Fruit fly (Drosophila melanogaster) whole organism, embryonic: Measurements from ENCODE around the gene r-cup.

Experiments
- ATbp ChIP-seq: fragments of 200-800 bp; sonication (Bioruptor generic); optimal IDR thresholded peaks from 2 replicates; lab custom pipeline; 2017; ENCODE audit warnings: missing biosample characterization, mild to moderate bottlenecking, missing genetic modification characterization, missing genetic modification reagents
- Ada2b ChIP-seq: fragments of 200-800 bp; sonication (Bioruptor generic); IDR thresholded peaks from 2 replicates; pipeline ENCODE4 v1.3.6; 2022; ENCODE audit warnings: missing biosample characterization, missing genetic modification characterization
- C15 ChIP-seq: fragments of 200-800 bp; sonication (Bioruptor generic); IDR thresholded peaks from 3 replicates; pipeline ENCODE4 v1.3.6; 2022; ENCODE audit warnings: missing biosample characterization, missing genetic modification characterization
- CG10979 ChIP-seq: fragments of 200-800 bp; sonication (Bioruptor generic); optimal IDR thresholded peaks from 2 replicates; lab custom pipeline; 2018; ENCODE audit warnings: missing biosample characterization, mild to moderate bottlenecking, missing genetic modification characterization, moderate library complexity
- CG11093 ChIP-seq: fragments of 200-800 bp; sonication (Bioruptor generic); IDR thresholded peaks from 3 replicates; pipeline ENCODE4 v1.3.6; 2022; ENCODE audit warnings: missing biosample characterization, missing genetic modification characterization
- CG11247 ChIP-seq: fragments of 200-800 bp; sonication (Bioruptor generic); IDR thresholded peaks from 2 replicates; pipeline ENCODE4 v1.3.6; 2022; ENCODE audit warnings: missing biosample characterization, missing genetic modification characterization
- CG11695 ChIP-seq: fragments of 200-800 bp; sonication (Bioruptor generic); IDR thresholded peaks from 3 replicates; pipeline ENCODE4 v1.3.6; 2022; ENCODE audit warnings: missing biosample characterization, missing genetic modification characterization
- CG12236 ChIP-seq: fragments of 200-800 bp; sonication (Bioruptor generic); optimal IDR thresholded peaks from 2 replicates; lab custom pipeline; 2016; ENCODE audit warnings: missing biosample characterization, missing genetic modification characterization
- CG14860 ChIP-seq: fragments of 200-800 bp; sonication (Bioruptor generic); IDR thresholded peaks from 3 replicates; pipeline ENCODE4 v1.3.6; 2022; ENCODE audit warnings: missing biosample characterization, missing genetic modification characterization; ENCODE audit not compliant: partially characterized antibody
- CG14965 ChIP-seq: fragments of 200-800 bp; sonication (Bioruptor generic); optimal IDR thresholded peaks from 2 replicates; lab custom pipeline; 2016; ENCODE audit warnings: missing biosample characterization, missing genetic modification characterization, borderline replicate concordance
- CG16813 ChIP-seq: fragments of 200-800 bp; sonication (Bioruptor generic); IDR thresholded peaks from 3 replicates; pipeline ENCODE4 v1.3.6; 2022; ENCODE audit warnings: missing biosample characterization, missing genetic modification characterization; ENCODE audit not compliant: partially characterized antibody
- CG16863 ChIP-seq: fragments of 200-800 bp; sonication (Bioruptor generic); optimal IDR thresholded peaks from 3 replicates; lab custom pipeline; 2016; ENCODE audit warnings: missing biosample characterization, missing genetic modification characterization
- CG32767 ChIP-seq: fragments of 200-800 bp; sonication (Bioruptor generic); IDR thresholded peaks from 2 replicates; pipeline ENCODE4 v1.3.6; 2022; ENCODE audit warnings: missing biosample characterization, missing genetic modification characterization
- CG34224 ChIP-seq: fragments of 200-800 bp; sonication (Bioruptor generic); IDR thresholded peaks from 3 replicates; pipeline ENCODE4 v1.3.6; 2022; ENCODE audit warnings: missing biosample characterization, missing genetic modification characterization; ENCODE audit not compliant: partially characterized antibody
- CG3847 ChIP-seq: fragments of 200-800 bp; sonication (Bioruptor generic); IDR thresholded peaks from 2 replicates; pipeline ENCODE4 v1.3.6; 2022; ENCODE audit warnings: missing biosample characterization, missing genetic modification characterization
- CG4328 ChIP-seq: fragments of 200-800 bp; sonication (Bioruptor generic); optimal IDR thresholded peaks from 3 replicates; lab custom pipeline; 2017; ENCODE audit warnings: missing biosample characterization, missing genetic modification reagents, missing genetic modification characterization
- CG4820 ChIP-seq: fragments of 200-800 bp; sonication (Bioruptor generic); optimal IDR thresholded peaks from 3 replicates; lab custom pipeline; 2016; ENCODE audit warnings: missing biosample characterization, missing genetic modification characterization
- CG6254 ChIP-seq: fragments of 200-800 bp; sonication (Bioruptor generic); optimal IDR thresholded peaks from 3 replicates; lab custom pipeline; 2017; ENCODE audit warnings: mild to moderate bottlenecking, missing biosample characterization, missing genetic modification reagents, missing genetic modification characterization
- CG6791 ChIP-seq: fragments of 200-800 bp; sonication (Bioruptor generic); IDR thresholded peaks from 3 replicates; pipeline ENCODE4 v1.3.6; 2022; ENCODE audit warnings: missing biosample characterization, missing genetic modification characterization; ENCODE audit not compliant: partially characterized antibody
- CG7987 ChIP-seq: fragments of 200-800 bp; sonication (Bioruptor generic); optimal IDR thresholded peaks from 2 replicates; lab custom pipeline; 2018; ENCODE audit warnings: missing biosample characterization, mild to moderate bottlenecking, missing genetic modification characterization, moderate library complexity
- CG8290 ChIP-seq, 3 experiments: fragments of 200-800 bp; sonication (Bioruptor generic); optimal IDR thresholded peaks; 2 replicates each; lab custom pipeline; 2016 to 2019; ENCODE audit warnings: missing biosample characterization in 3 of 3, missing genetic modification characterization in 3 of 3, mild to moderate bottlenecking in 2 of 3, moderate library complexity in 1 of 3
- CG9609 ChIP-seq: fragments of 200-800 bp; sonication (Bioruptor generic); optimal IDR thresholded peaks from 3 replicates; lab custom pipeline; 2016; ENCODE audit warnings: missing biosample characterization, missing genetic modification characterization
- Ets97D ChIP-seq: fragments of 200-800 bp; sonication (Bioruptor generic); optimal IDR thresholded peaks from 3 replicates; lab custom pipeline; 2016; ENCODE audit warnings: missing biosample characterization, missing genetic modification characterization
- Fer3 ChIP-seq: fragments of 200-800 bp; sonication (Bioruptor generic); optimal IDR thresholded peaks from 2 replicates; lab custom pipeline; 2018; ENCODE audit warnings: missing biosample characterization, mild to moderate bottlenecking, missing genetic modification characterization, moderate library complexity
- HLH4C ChIP-seq: fragments of 200-800 bp; sonication (Bioruptor generic); IDR thresholded peaks from 3 replicates; pipeline ENCODE4 v1.3.6; 2022; ENCODE audit warnings: missing biosample characterization, missing genetic modification characterization; ENCODE audit not compliant: partially characterized antibody
- HmgZ ChIP-seq: fragments of 200-800 bp; sonication (Bioruptor generic); optimal IDR thresholded peaks from 2 replicates; lab custom pipeline; 2018; ENCODE audit warnings: missing biosample characterization, mild to moderate bottlenecking, missing genetic modification characterization
- Kr ChIP-seq: fragments of 200-800 bp; sonication (Bioruptor generic); optimal IDR thresholded peaks from 2 replicates; lab custom pipeline; 2017; ENCODE audit warnings: missing biosample characterization, mild to moderate bottlenecking, missing genetic modification characterization
- Lhr ChIP-seq: fragments of 200-800 bp; sonication (Bioruptor generic); optimal IDR thresholded peaks from 3 replicates; lab custom pipeline; 2017; ENCODE audit warnings: mild to moderate bottlenecking, missing biosample characterization, missing genetic modification reagents, missing genetic modification characterization
- Lim3 ChIP-seq: fragments of 200-800 bp; sonication (Bioruptor generic); IDR thresholded peaks from 2 replicates; pipeline ENCODE4 v1.3.6; 2022; ENCODE audit warnings: missing biosample characterization, missing genetic modification characterization
- MESR4 ChIP-seq: fragments of 200-800 bp; sonication (Bioruptor generic); optimal IDR thresholded peaks from 2 replicates; lab custom pipeline; 2018; ENCODE audit warnings: missing biosample characterization, mild to moderate bottlenecking, missing genetic modification characterization, moderate library complexity
- Myb ChIP-seq: fragments of 200-800 bp; sonication (Bioruptor generic); optimal IDR thresholded peaks from 2 replicates; lab custom pipeline; 2016; ENCODE audit warnings: missing biosample characterization, missing genetic modification characterization
- Sry-β ChIP-seq: fragments of 200-800 bp; sonication (Bioruptor generic); optimal IDR thresholded peaks from 2 replicates; lab custom pipeline; 2018; ENCODE audit warnings: missing biosample characterization, mild to moderate bottlenecking, missing genetic modification characterization, moderate library complexity
- Ssrp ChIP-seq: fragments of 200-800 bp; sonication (Bioruptor generic); optimal IDR thresholded peaks from 2 replicates; lab custom pipeline; 2018; ENCODE audit warnings: missing biosample characterization, mild to moderate bottlenecking, missing genetic modification characterization, moderate library complexity
- TFAM ChIP-seq: fragments of 200-800 bp; sonication (Bioruptor generic); optimal IDR thresholded peaks from 2 replicates; lab custom pipeline; 2017; ENCODE audit warnings: missing biosample characterization, missing genetic modification characterization, inconsistent platforms
- aop ChIP-seq: fragments of 200-800 bp; sonication (Bioruptor generic); IDR thresholded peaks from 2 replicates; pipeline ENCODE4 v1.3.6; 2022; ENCODE audit warnings: missing biosample characterization, missing genetic modification characterization
- bsh ChIP-seq, 2 experiments: fragments of 200-800 bp; sonication (Bioruptor generic); optimal IDR thresholded peaks; 2 replicates each; lab custom pipeline; 2017 to 2018; ENCODE audit warnings: mild to moderate bottlenecking in 2 of 2, missing biosample characterization in 2 of 2, missing genetic modification characterization in 2 of 2, moderate library complexity in 1 of 2
- dan ChIP-seq: fragments of 200-800 bp; sonication (Bioruptor generic); IDR thresholded peaks from 2 replicates; pipeline ENCODE4 v1.3.6; 2022; ENCODE audit warnings: missing biosample characterization, missing genetic modification characterization
- dmrt99B ChIP-seq: fragments of 200-800 bp; sonication (Bioruptor generic); optimal IDR thresholded peaks from 2 replicates; lab custom pipeline; 2018; ENCODE audit warnings: missing biosample characterization, mild to moderate bottlenecking, missing genetic modification characterization, moderate library complexity
- emc ChIP-seq: fragments of 200-800 bp; sonication (Bioruptor generic); optimal IDR thresholded peaks from 2 replicates; lab custom pipeline; 2016; ENCODE audit warnings: missing biosample characterization, missing genetic modification characterization
- gcm ChIP-seq: fragments of 200-800 bp; sonication (Bioruptor generic); optimal IDR thresholded peaks from 2 replicates; lab custom pipeline; 2019; ENCODE audit warnings: missing biosample characterization, mild to moderate bottlenecking, missing genetic modification characterization, moderate library complexity
- klu ChIP-seq: fragments of 200-800 bp; sonication (Bioruptor generic); IDR thresholded peaks from 2 replicates; pipeline ENCODE4 v1.3.6; 2022; ENCODE audit warnings: missing biosample characterization, missing genetic modification characterization
- lab ChIP-seq: fragments of 200-800 bp; sonication (Bioruptor generic); optimal IDR thresholded peaks from 3 replicates; lab custom pipeline; 2017; ENCODE audit warnings: missing biosample characterization, missing genetic modification characterization, mild to moderate bottlenecking, moderate library complexity, missing genetic modification reagents
- lola ChIP-seq, 3 experiments: fragments of >200 bp in 2 of 3; fragments of 200-800 bp in 1 of 3; sonication (Bioruptor generic) in 1 of 3; optimal IDR thresholded peaks; 2 replicates each; lab custom pipeline; 2017 to 2019; ENCODE audit warnings: missing biosample characterization in 3 of 3, missing genetic modification characterization in 3 of 3, mild to moderate bottlenecking in 1 of 3, moderate library complexity in 1 of 3
- maf-S ChIP-seq: fragments of 200-800 bp; sonication (Bioruptor generic); optimal IDR thresholded peaks from 2 replicates; lab custom pipeline; 2016; ENCODE audit warnings: missing biosample characterization, missing genetic modification characterization
- odd ChIP-seq: fragments of 200-800 bp; sonication (Bioruptor generic); optimal IDR thresholded peaks from 2 replicates; lab custom pipeline; 2017; ENCODE audit warnings: missing biosample characterization, mild to moderate bottlenecking, missing genetic modification characterization
- pros ChIP-seq: fragments of 200-800 bp; sonication (Bioruptor generic); optimal IDR thresholded peaks from 3 replicates; lab custom pipeline; 2019; ENCODE audit warnings: missing biosample characterization, mild to moderate bottlenecking, missing genetic modification characterization, moderate library complexity
- run ChIP-seq: fragments of 200-800 bp; sonication (Bioruptor generic); optimal IDR thresholded peaks from 3 replicates; lab custom pipeline; 2018; ENCODE audit warnings: missing biosample characterization, mild to moderate bottlenecking, missing genetic modification characterization
- ssp ChIP-seq: fragments of 200-800 bp; sonication (Bioruptor generic); IDR thresholded peaks from 2 replicates; pipeline ENCODE4 v1.3.6; 2022; ENCODE audit warnings: missing biosample characterization, missing genetic modification characterization

The r-cup gene

dm6 chrX:21044831-21045447, 19.3 kb upstream of the r-cup start, which contains the start of gene Cbs (continued):
- TF ChIP-seq pros (GFP tag; lab: Kevin White, UChicago) (no peak), CG11247 (GFP tag; lab: Robert Waterston, UW) (peak; percentile 38; the same call in 1 of the 2 replicates), emc (GFP tag; lab: Kevin White, UChicago) (no peak), CG6254 (GFP tag; lab: Kevin White, UChicago) (no peak), lola (GFP tag; optimal IDR thresholded peaks at IDR 0.05; lab: Kevin White, UChicago) (peak in 1 of 3 experiments; percentile 68), ssp (GFP tag; lab: Robert Waterston, UW) (peak; percentile 43), CG9609 (GFP tag; lab: Kevin White, UChicago) (no peak), CG11093 (GFP tag; lab: Robert Waterston, UW) (peak; percentile 29; the same call in 1 of the 3 replicates), aop (GFP tag; lab: Robert Waterston, UW) (no peak), CG34224 (GFP tag; lab: Robert Waterston, UW) (no peak), CG12236 (GFP tag; lab: Kevin White, UChicago) (no peak), CG4328 (GFP tag; lab: Kevin White, UChicago) (peak; percentile 62), Lim3 (GFP tag; lab: Robert Waterston, UW) (no peak), C15 (GFP tag; lab: Robert Waterston, UW) (no peak), Kr (GFP tag; lab: Kevin White, UChicago) (no peak), HLH4C (GFP tag; lab: Robert Waterston, UW) (no peak), run (tag; lab: Kevin White, UChicago) (no peak), HmgZ (tag; lab: Kevin White, UChicago) (peak; percentile 44), Ada2b (GFP tag; lab: Robert Waterston, UW) (peak; percentile 57), CG16813 (GFP tag; lab: Robert Waterston, UW) (no peak), CG6791 (GFP tag; lab: Robert Waterston, UW) (no peak), Ets97D (GFP tag; lab: Kevin White, UChicago) (no peak), CG32767 (GFP tag; lab: Robert Waterston, UW) (peak; percentile 49; the same call in 1 of the 2 replicates), maf-S (no peak), Ssrp (peak; percentile 52), gcm (GFP tag; lab: Kevin White, UChicago) (peak; percentile 28), CG7987 (GFP tag; lab: Kevin White, UChicago) (no peak), Myb (no peak), Fer3 (peak; percentile 48), bsh (GFP tag; optimal IDR thresholded peaks at IDR 0.05; lab: Kevin White, UChicago) (peak in 1 of 2 experiments; percentile 59), TFAM (GFP tag; lab: Kevin White, UChicago) (no peak), CG4820 (peak; percentile 50), CG3847 (peak; percentile 75), CG8290 (GFP tag; optimal IDR thresholded peaks at IDR 0.05; lab: Kevin White, UChicago) (no peak), CG8290 (tag; optimal IDR thresholded peaks at IDR 0.05; lab: Kevin White, UChicago) (peak in 1 of 2 experiments; percentile 76), MESR4 (no peak), dmrt99B (tag; lab: Kevin White, UChicago) (peak; percentile 79), klu (no peak), lab (GFP tag; lab: Kevin White, UChicago) (peak; percentile 76), Sry-β (GFP tag; lab: Kevin White, UChicago) (no peak), ATbp (peak; percentile 18), dan (GFP tag; lab: Robert Waterston, UW) (no peak), CG14860 (peak; percentile 19; the same call in 1 of the 3 replicates), CG14965 (GFP tag; lab: Kevin White, UChicago) (no peak), odd (GFP tag; lab: Kevin White, UChicago) (peak; percentile 63), CG10979 (tag; lab: Kevin White, UChicago) (peak; percentile 48), Lhr (GFP tag; lab: Kevin White, UChicago) (no peak), CG11695 (peak; percentile 70), CG16863 (GFP tag; lab: Kevin White, UChicago) (no peak)
